Fruit fly (Drosophila melanogaster): ENCODE data around the gene Trissin.

Gene Trissin

DNA sequence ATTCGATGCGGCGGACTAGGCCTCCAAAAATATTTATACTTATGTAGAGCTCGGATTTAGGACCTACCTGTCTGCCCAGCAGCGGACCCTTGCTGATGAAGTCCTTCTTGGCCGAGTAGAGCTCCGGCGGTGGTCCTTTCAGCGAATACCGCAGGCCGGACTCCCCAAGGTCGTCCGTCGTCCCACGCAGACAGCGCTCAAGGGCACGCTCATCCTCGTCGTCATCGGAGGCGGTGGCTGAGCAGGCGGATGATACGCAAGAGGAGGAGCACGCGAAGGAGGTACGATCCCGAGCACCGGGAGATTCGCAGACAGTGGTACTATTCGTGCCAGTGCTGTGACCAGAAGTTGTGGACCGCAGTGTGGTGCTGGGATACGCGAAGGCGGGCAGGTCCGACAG lies 10.4 kb downstream of the Trissin start (continued):
- no peak for TF ChIP-seq sima (GFP tag; optimal IDR thresholded peaks at IDR 0.05)
- no peak for TF ChIP-seq CG14965 (GFP tag; optimal IDR thresholded peaks at IDR 0.05; ENCODE audit: borderline replicate concordance)
- TF ChIP-seq lab (GFP tag; optimal IDR thresholded peaks at IDR 0.05), result no peak
- no peak for TF ChIP-seq Ets65A (GFP tag)
- TF ChIP-seq cwo (GFP tag; optimal IDR thresholded peaks at IDR 0.05), result no peak
- no peak for TF ChIP-seq Aef1 (GFP tag; IDR thresholded peaks at IDR 0.05)
- no peak for TF ChIP-seq Deaf1 (tag; optimal IDR thresholded peaks at IDR 0.05)
- TF ChIP-seq Atf-2 (GFP tag; optimal IDR thresholded peaks at IDR 0.05), result no peak
- TF ChIP-seq Max (GFP tag; optimal IDR thresholded peaks at IDR 0.05), result no peak
- TF ChIP-seq HLH3B (GFP tag; IDR thresholded peaks at IDR 0.05), result no peak
- TF ChIP-seq zen2 (GFP tag; IDR thresholded peaks at IDR 0.05; ENCODE audit: partially characterized antibody), result no peak
- no peak for TF ChIP-seq MTF-1 (GFP tag; optimal IDR thresholded peaks at IDR 0.05; ENCODE audit: borderline replicate concordance)
- TF ChIP-seq Asciz (GFP tag; optimal IDR thresholded peaks at IDR 0.05), result no peak
- no peak for TF ChIP-seq gfzf (GFP tag; optimal IDR thresholded peaks at IDR 0.05)

- TF ChIP-seq sens (GFP tag), result peak; percentile 71
- peak; percentile 28; the same call in 1 of the 2 replicates for TF ChIP-seq vvl (GFP tag; IDR thresholded peaks at IDR 0.05)
- TF ChIP-seq chinmo (GFP tag; IDR thresholded peaks at IDR 0.05; ENCODE audit: partially characterized antibody), result 0 out of 4 replicates have a peak, but pooled peaks have one; percentile 37
- TF ChIP-seq kni (GFP tag; optimal IDR thresholded peaks at IDR 0.05), result peak; percentile 80
- no peak for TF ChIP-seq crol (GFP tag; IDR thresholded peaks at IDR 0.05)
- peak; percentile 27 for TF ChIP-seq zen (tag; optimal IDR thresholded peaks at IDR 0.05)
- no peak for TF ChIP-seq crc (GFP tag; optimal IDR thresholded peaks at IDR 0.05)
- TF ChIP-seq CG33213 (GFP tag; optimal IDR thresholded peaks at IDR 0.05), result no peak
- no peak for TF ChIP-seq NFAT (GFP tag; IDR thresholded peaks at IDR 0.05)
- TF ChIP-seq CG2199 (GFP tag; IDR thresholded peaks at IDR 0.05), result peak; percentile 58; the same call in 1 of the 3 replicates
- no peak for TF ChIP-seq CG4424 (GFP tag; optimal IDR thresholded peaks at IDR 0.05)
- peak; percentile 23 for TF ChIP-seq CG17802 (tag; optimal IDR thresholded peaks at IDR 0.05)
- peak; percentile 40; the same call in 1 of the 2 replicates for TF ChIP-seq ssp (GFP tag; IDR thresholded peaks at IDR 0.05)
- TF ChIP-seq amos (GFP tag; IDR thresholded peaks at IDR 0.05; ENCODE audit: partially characterized antibody), result 0 out of 2 replicates have a peak, but pooled peaks have one; percentile 10
- no peak for TF ChIP-seq pan (optimal IDR thresholded peaks at IDR 0.05)
- TF ChIP-seq pan (GFP tag; optimal IDR thresholded peaks at IDR 0.05 in 1 of 2, IDR thresholded peaks at IDR 0.05 in 1 of 2), result no peak
- peak; percentile 68 for TF ChIP-seq Med (GFP tag)
- TF ChIP-seq CG3995 (GFP tag; optimal IDR thresholded peaks at IDR 0.05), result peak; percentile 79
- TF ChIP-seq CG12769 (tag; optimal IDR thresholded peaks at IDR 0.05), result peak; percentile 70
- no peak for TF ChIP-seq ERR (GFP tag; optimal IDR thresholded peaks at IDR 0.05)
- peak; percentile 13 for TF ChIP-seq mirr (GFP tag; optimal IDR thresholded peaks at IDR 0.05)
- TF ChIP-seq Hmr (GFP tag; optimal IDR thresholded peaks at IDR 0.05), result no peak
- TF ChIP-seq CG30020 (tag; optimal IDR thresholded peaks at IDR 0.05), result peak; percentile 23
- no peak for TF ChIP-seq Sin3A (optimal IDR thresholded peaks at IDR 0.05)
- peak; percentile 85 for TF ChIP-seq Elba2 (GFP tag; optimal IDR thresholded peaks at IDR 0.05)
These were observed 11.7 kb downstream of the Trissin start for dm6 chr3R:15473360-15473938.

DNA sequence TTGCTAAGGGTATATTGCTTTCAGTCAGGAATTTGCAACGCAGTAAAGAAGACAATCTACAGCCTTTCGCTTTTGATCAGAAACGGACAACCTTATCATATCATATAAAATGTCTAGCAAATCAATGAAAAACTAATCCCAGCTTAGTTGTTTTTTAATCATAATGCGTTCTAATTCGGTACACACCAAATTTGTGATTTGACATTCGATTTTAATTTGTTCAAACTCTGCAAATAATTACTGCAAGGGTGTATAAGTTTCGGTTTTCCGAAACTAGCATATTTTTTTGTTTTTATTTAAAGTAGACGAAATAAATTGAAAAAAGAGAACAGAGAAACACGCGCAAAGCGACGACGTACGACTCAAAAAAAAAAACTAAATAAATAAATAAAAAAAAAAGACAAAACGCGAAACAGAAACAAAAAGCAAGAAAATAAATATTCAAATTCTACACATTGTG lies 12.4 kb downstream of the Trissin start:
- TF ChIP-seq tup (GFP tag; optimal IDR thresholded peaks at IDR 0.05) (no peak), CG6765 (GFP tag; optimal IDR thresholded peaks at IDR 0.05) (no peak), croc (GFP tag; conservative IDR thresholded peaks at IDR 0.05) (no peak), Dip2 (GFP tag; IDR thresholded peaks at IDR 0.05) (no peak), CG8944 (GFP tag; optimal IDR thresholded peaks at IDR 0.05) (no peak), Bdp1 (GFP tag; optimal IDR thresholded peaks at IDR 0.05) (no peak), E2f1 (GFP tag; IDR thresholded peaks at IDR 0.05) (0 out of 2 replicates have a peak, but pooled peaks have one; percentile 10), pum (GFP tag; optimal IDR thresholded peaks at IDR 0.05) (no peak), CG1603 (tag; optimal IDR thresholded peaks at IDR 0.05) (no peak), CG17359 (tag; optimal IDR thresholded peaks at IDR 0.05) (peak; percentile 27), CG3163 (GFP tag; optimal IDR thresholded peaks at IDR 0.05) (no peak), Hr39 (optimal IDR thresholded peaks at IDR 0.05) (no peak), CG2199 (GFP tag; IDR thresholded peaks at IDR 0.05) (no peak)
